Worm (Caenorhabditis elegans) whole organism, L1 larva: ENCODE results near the gene F35D2.1.

Experiments
- lin-39 ChIP-seq: fragments of 150-350 bp; optimal IDR thresholded peaks from 2 replicates; lab custom pipeline; 2014; ENCODE audit warnings: missing biosample characterization, missing genetic modification reagents, missing genetic modification characterization
- mef-2 ChIP-seq: fragments of 150-350 bp; optimal IDR thresholded peaks from 2 replicates; lab custom pipeline; 2014; ENCODE audit warnings: missing biosample characterization, missing genetic modification characterization

DNA sequence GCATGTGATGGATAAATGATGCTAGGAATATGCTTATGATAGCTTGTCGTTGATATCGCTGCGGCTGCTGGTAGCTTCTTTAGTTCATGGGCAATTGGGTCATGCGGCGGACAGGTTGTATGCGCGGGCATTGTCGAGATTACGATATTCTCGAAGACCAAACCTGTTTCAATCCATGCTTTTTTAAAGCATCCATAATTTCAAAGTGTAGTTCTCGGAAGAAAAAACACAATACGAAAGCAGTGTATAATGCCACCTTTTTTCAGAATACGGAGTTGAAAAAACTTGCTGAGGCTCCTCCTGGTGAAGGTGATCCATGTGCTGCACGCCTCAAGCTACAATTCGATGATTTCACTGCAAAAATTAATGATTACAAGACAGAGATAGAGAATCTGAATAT lies 29.6 kb downstream of the F35D2.1 start, which contains the start of gene osm-8:
- TF ChIP-seq lin-39 (tag; lab: Kevin White, UChicago) (no peak), mef-2 (tag; lab: Kevin White, UChicago) (no peak)
